Fruit fly (Drosophila melanogaster) whole organism, wandering third instar larva: ENCODE data around the gene Vps13B.

Source experiments
- CG9705 ChIP-seq: fragments of 200-800 bp; sonication (Bioruptor generic); optimal IDR thresholded peaks from 2 replicates; lab custom pipeline; 2018; ENCODE audit warnings: missing biosample characterization, mild to moderate bottlenecking, missing genetic modification characterization
- GATAd ChIP-seq: sonication (Bioruptor generic); optimal IDR thresholded peaks from 2 replicates; lab custom pipeline; 2016; ENCODE audit warnings: missing biosample characterization, missing genetic modification characterization
- Hr78 ChIP-seq: fragments of >200 bp; optimal IDR thresholded peaks from 2 replicates; lab custom pipeline; 2017; ENCODE audit warnings: missing biosample characterization, missing genetic modification characterization
- Jra ChIP-seq: sonication (Bioruptor generic); optimal IDR thresholded peaks from 2 replicates; lab custom pipeline; 2016; ENCODE audit warnings: missing biosample characterization, missing genetic modification characterization
- Myc ChIP-seq: fragments of >200 bp; optimal IDR thresholded peaks from 2 replicates; lab custom pipeline; 2017
- br ChIP-seq: fragments of 200-800 bp; sonication (Bioruptor generic); optimal IDR thresholded peaks from 2 replicates; lab custom pipeline; 2016; ENCODE audit warnings: missing biosample characterization, missing genetic modification characterization
- lola ChIP-seq: fragments of >200 bp; optimal IDR thresholded peaks from 2 replicates; lab custom pipeline; 2017; ENCODE audit warnings: missing biosample characterization, missing genetic modification characterization
- rgr ChIP-seq: fragments of 200-800 bp; sonication (Bioruptor generic); optimal IDR thresholded peaks from 3 replicates; lab custom pipeline; 2016; ENCODE audit warnings: missing biosample characterization, mild to moderate bottlenecking, missing genetic modification characterization

DNA sequence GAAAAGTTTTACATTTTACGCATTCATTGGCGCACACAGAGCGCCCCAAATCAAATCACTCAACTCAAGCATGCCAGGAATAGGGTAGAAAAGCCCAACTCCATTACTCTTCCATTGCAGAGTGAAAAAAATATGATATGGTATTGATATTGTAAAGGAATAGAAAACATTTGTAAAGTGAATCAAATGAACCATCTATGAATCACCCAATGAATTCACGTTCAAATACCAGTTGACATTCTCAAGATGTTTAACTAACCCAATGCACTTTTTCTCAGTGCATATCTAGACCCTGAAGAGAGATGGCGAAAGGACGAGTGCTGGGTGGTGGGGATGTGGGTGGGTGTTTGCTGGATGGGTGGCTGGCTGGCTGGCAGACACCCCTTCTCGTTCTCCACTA is 42.8 kb downstream of the Vps13B start:
- TF ChIP-seq Jra: no peak
- TF ChIP-seq Hr78: no peak
- TF ChIP-seq br (GFP tag; lab: Kevin White, UChicago): peak; percentile 32
- TF ChIP-seq GATAd (GFP tag; lab: Kevin White, UChicago): no peak
- no peak for TF ChIP-seq Myc
- TF ChIP-seq lola (GFP tag; lab: Kevin White, UChicago): no peak
- TF ChIP-seq rgr (GFP tag; lab: Kevin White, UChicago): peak; percentile 32
- TF ChIP-seq CG9705 (GFP tag; lab: Kevin White, UChicago): no peak
